Worm (Caenorhabditis elegans): ENCODE results near the gene ttc-17.

ttc-17 gene

ce11 chrV:8946142-8946541, 10.7 kb upstream of the ttc-17 start:
- TF ChIP-seq mdl-1 (tag; optimal IDR thresholded peaks at IDR 0.05) = no peak
- TF ChIP-seq lin-11 (tag; optimal IDR thresholded peaks at IDR 0.05) = no peak
- no peak for TF ChIP-seq ztf-4 (tag; optimal IDR thresholded peaks at IDR 0.05)
- no peak for TF ChIP-seq sma-9 (GFP tag; optimal IDR thresholded peaks at IDR 0.05)
- TF ChIP-seq sma-9 (tag; optimal IDR thresholded peaks at IDR 0.05) = no peak
- TF ChIP-seq nhr-77 (tag; optimal IDR thresholded peaks at IDR 0.05) = no peak
- TF ChIP-seq gmeb-1 (tag; optimal IDR thresholded peaks at IDR 0.05) = no peak
- TF ChIP-seq unc-62 (GFP tag; optimal IDR thresholded peaks at IDR 0.05) = no peak
- TF ChIP-seq unc-55 (GFP tag; optimal IDR thresholded peaks at IDR 0.05) = no peak
- no peak for TF ChIP-seq Y55F3AM.14 (GFP tag; optimal IDR thresholded peaks at IDR 0.05)
- no peak for TF ChIP-seq ztf-1 (GFP tag; conservative IDR thresholded peaks at IDR 0.05)
- TF ChIP-seq nhr-25 (tag; optimal IDR thresholded peaks at IDR 0.05) = no peak
- no peak for TF ChIP-seq mbf-1 (tag; optimal IDR thresholded peaks at IDR 0.05)
- TF ChIP-seq nhr-23 (tag; optimal IDR thresholded peaks at IDR 0.05) = no peak
- TF ChIP-seq crh-2 (tag; optimal IDR thresholded peaks at IDR 0.05) = no peak
- no peak for TF ChIP-seq blmp-1 (tag; optimal IDR thresholded peaks at IDR 0.05; ENCODE audit: insufficient read depth)
- TF ChIP-seq fos-1 (tag; optimal IDR thresholded peaks at IDR 0.05) = no peak

ce11 chrV:8947499-8947898, 9.3 kb upstream of the ttc-17 start, which contains the start of gene gck-1:
TSS of gene gck-1 (plus strand) at chrV:8947799.
- TF ChIP-seq mdl-1 (tag; optimal IDR thresholded peaks at IDR 0.05) = no peak
- no peak for TF ChIP-seq ceh-82 (tag; optimal IDR thresholded peaks at IDR 0.05)
- no peak for TF ChIP-seq elt-3 (tag; optimal IDR thresholded peaks at IDR 0.05)
- TF ChIP-seq R02D3.7 (tag; optimal IDR thresholded peaks at IDR 0.05) = no peak
- no peak for TF ChIP-seq sma-3 (GFP tag; optimal IDR thresholded peaks at IDR 0.05)
- no peak for TF ChIP-seq dmd-4 (tag; optimal IDR thresholded peaks at IDR 0.05)
- TF ChIP-seq mbf-1 (tag; optimal IDR thresholded peaks at IDR 0.05) = no peak
- TF ChIP-seq C34F6.9 (tag; optimal IDR thresholded peaks at IDR 0.05) = no peak
- TF ChIP-seq unc-55 (GFP tag; optimal IDR thresholded peaks at IDR 0.05) = no peak
- no peak for TF ChIP-seq ama-1 (optimal IDR thresholded peaks at IDR 0.05)
- TF ChIP-seq lin-13 (GFP tag; optimal IDR thresholded peaks at IDR 0.05) = no peak

- TF ChIP-seq sma-9 (GFP tag; optimal IDR thresholded peaks at IDR 0.05) (no peak), sma-9 (tag; optimal IDR thresholded peaks at IDR 0.05) (no peak), fos-1 (tag; optimal IDR thresholded peaks at IDR 0.05) (peak; percentile 66)
Observed at ce11 chrV:8948365-8948764, 8.5 kb upstream of the ttc-17 start.

- TF ChIP-seq nhr-25 (tag; optimal IDR thresholded peaks at IDR 0.05) = no peak
- no peak for TF ChIP-seq nhr-23 (tag; optimal IDR thresholded peaks at IDR 0.05)
- TF ChIP-seq nhr-11 (tag; optimal IDR thresholded peaks at IDR 0.05) = no peak
- no peak for TF ChIP-seq lin-11 (tag; optimal IDR thresholded peaks at IDR 0.05)
- TF ChIP-seq ceh-16 (tag; optimal IDR thresholded peaks at IDR 0.05) = no peak
- TF ChIP-seq unc-39 (tag; optimal IDR thresholded peaks at IDR 0.05) = no peak
- no peak for TF ChIP-seq elt-1 (tag; optimal IDR thresholded peaks at IDR 0.05)
- TF ChIP-seq nhr-77 (tag; optimal IDR thresholded peaks at IDR 0.05) = no peak
- TF ChIP-seq snpc-4 (tag; optimal IDR thresholded peaks at IDR 0.05) = no peak
- no peak for TF ChIP-seq nhr-21 (tag; optimal IDR thresholded peaks at IDR 0.05)
- TF ChIP-seq sma-9 (GFP tag; optimal IDR thresholded peaks at IDR 0.05) = no peak
- TF ChIP-seq sma-9 (tag; optimal IDR thresholded peaks at IDR 0.05) = no peak
- no peak for TF ChIP-seq alr-1 (tag; optimal IDR thresholded peaks at IDR 0.05)
Observed at ce11 chrV:8948996-8949395, 7.8 kb upstream of the ttc-17 start.

- no peak for TF ChIP-seq ceh-82 (tag; optimal IDR thresholded peaks at IDR 0.05)
- no peak for TF ChIP-seq blmp-1 (tag; optimal IDR thresholded peaks at IDR 0.05; ENCODE audit: insufficient read depth)
- TF ChIP-seq ama-1 (optimal IDR thresholded peaks at IDR 0.05) = no peak
- TF ChIP-seq nhr-23 (tag; optimal IDR thresholded peaks at IDR 0.05) = no peak
- TF ChIP-seq snpc-4 (tag; optimal IDR thresholded peaks at IDR 0.05) = no peak
- no peak for TF ChIP-seq sem-4 (tag; optimal IDR thresholded peaks at IDR 0.05)
- no peak for TF ChIP-seq skn-1 (tag; optimal IDR thresholded peaks at IDR 0.05)
- TF ChIP-seq mdl-1 (tag; optimal IDR thresholded peaks at IDR 0.05) = no peak
- TF ChIP-seq unc-39 (tag; optimal IDR thresholded peaks at IDR 0.05) = no peak
- no peak for TF ChIP-seq ceh-16 (tag; optimal IDR thresholded peaks at IDR 0.05)
Observed at ce11 chrV:8949873-8950272, 7.0 kb upstream of the ttc-17 start.

All from whole organism, L2 larva.